Worm (Caenorhabditis elegans): ENCODE data around the gene ZK1320.11.

ZK1320.11 gene

ce11 chrII:9646122-9646555, 21.3 kb upstream of the ZK1320.11 start (continued):
- TF ChIP-seq ztf-26 (tag; optimal IDR thresholded peaks at IDR 0.05) (no peak), F10E7.11 (tag; optimal IDR thresholded peaks at IDR 0.05) (no peak), bed-1 (GFP tag; IDR thresholded peaks at IDR 0.05) (no peak), atf-7 (tag; optimal IDR thresholded peaks at IDR 0.05) (no peak), nhr-90 (tag; optimal IDR thresholded peaks at IDR 0.05) (no peak), Y53F4B.3 (GFP tag; IDR thresholded peaks at IDR 0.05) (no peak), C06A6.2 (GFP tag; conservative IDR thresholded peaks at IDR 0.05) (no peak), die-1 (tag; optimal IDR thresholded peaks at IDR 0.05) (no peak), ets-4 (GFP tag; optimal IDR thresholded peaks at IDR 0.05) (no peak), nhr-120 (GFP tag; IDR thresholded peaks at IDR 0.05) (no peak), Y67H2A.10 (GFP tag; conservative IDR thresholded peaks at IDR 0.05) (no peak), B0035.1 (tag; optimal IDR thresholded peaks at IDR 0.05) (no peak), K11D2.4 (GFP tag; IDR thresholded peaks at IDR 0.05) (0 out of 2 replicates have a peak, but pooled peaks have one; percentile 42), rec-8 (tag; optimal IDR thresholded peaks at IDR 0.05) (no peak), ceh-27 (GFP tag; optimal IDR thresholded peaks at IDR 0.05) (peak; percentile 70), snpc-3.4 (tag; optimal IDR thresholded peaks at IDR 0.05) (no peak), lin-26 (GFP tag; IDR thresholded peaks at IDR 0.05) (peak; percentile 68; the same call in 1 of the 2 replicates), F49E8.2 (tag; optimal IDR thresholded peaks at IDR 0.05; ENCODE audit: insufficient read depth) (no peak), F39B2.1 (GFP tag; IDR thresholded peaks at IDR 0.05) (no peak), let-526 (GFP tag; IDR thresholded peaks at IDR 0.05) (no peak), mes-4 (tag; optimal IDR thresholded peaks at IDR 0.05) (no peak), madf-6 (GFP tag; IDR thresholded peaks at IDR 0.05) (no peak), B0261.1 (tag; optimal IDR thresholded peaks at IDR 0.05) (no peak), T07F8.4 (tag; optimal IDR thresholded peaks at IDR 0.05) (no peak), nhr-80 (tag; optimal IDR thresholded peaks at IDR 0.05) (peak; percentile 41), him-1 (tag; optimal IDR thresholded peaks at IDR 0.05) (no peak), aptf-3 (GFP tag; IDR thresholded peaks at IDR 0.05) (no peak), bed-2 (GFP tag; IDR thresholded peaks at IDR 0.05) (no peak), ztf-25 (GFP tag; IDR thresholded peaks at IDR 0.05) (no peak), dpff-1 (tag; optimal IDR thresholded peaks at IDR 0.05) (no peak), let-607 (tag; optimal IDR thresholded peaks at IDR 0.05) (no peak), madf-10 (tag; optimal IDR thresholded peaks at IDR 0.05) (no peak), snpc-4 (GFP tag; optimal IDR thresholded peaks at IDR 0.05) (no peak), snpc-4 (tag; optimal IDR thresholded peaks at IDR 0.05) (peak in 2 of 4 experiments; percentile 4 to 35), nhr-179 (tag; optimal IDR thresholded peaks at IDR 0.05) (no peak), gei-17 (GFP tag; optimal IDR thresholded peaks at IDR 0.05) (peak; percentile 18), Y95B8A.8 (GFP tag; IDR thresholded peaks at IDR 0.05) (no peak), athp-1 (tag; optimal IDR thresholded peaks at IDR 0.05) (no peak), repo-1 (tag; optimal IDR thresholded peaks at IDR 0.05) (no peak), B0019.2 (GFP tag; conservative IDR thresholded peaks at IDR 0.05) (no peak), F57A8.1 (GFP tag; optimal IDR thresholded peaks at IDR 0.05) (no peak), ceh-40 (GFP tag; IDR thresholded peaks at IDR 0.05) (no peak), lsy-27 (tag; optimal IDR thresholded peaks at IDR 0.05; ENCODE audit: borderline replicate concordance, insufficient read depth) (no peak), hsf-1 (GFP tag; IDR thresholded peaks at IDR 0.05) (no peak), ztf-18 (tag; optimal IDR thresholded peaks at IDR 0.05) (no peak), attf-3 (GFP tag; conservative IDR thresholded peaks at IDR 0.05) (peak; percentile 26; the same call in 1 of the 2 replicates), ekl-4 (GFP tag; IDR thresholded peaks at IDR 0.05) (no peak), B0336.3 (GFP tag; IDR thresholded peaks at IDR 0.05) (peak; percentile 16; the same call in 1 of the 2 replicates), mel-28 (tag; optimal IDR thresholded peaks at IDR 0.05; ENCODE audit: borderline replicate concordance) (no peak)
